Worm (Caenorhabditis elegans) whole organism, L1 larva: ENCODE results near the gene srd-36.
A peak's percentile ranks its signal among the peaks of the same experiment; 100 is the strongest.

Experiments used
- C16A3.4 ChIP-seq: fragments of 150-350 bp; optimal IDR thresholded peaks from 2 replicates; lab custom pipeline; 2014; ENCODE audit warnings: missing biosample characterization, missing genetic modification characterization
- C34B4.2 ChIP-seq: sonication (generic microtip); optimal IDR thresholded peaks from 2 replicates; lab custom pipeline; 2017; ENCODE audit warnings: mild to moderate bottlenecking, missing genetic modification characterization, missing compliant biosample characterization
- aha-1 ChIP-seq: fragments of 150-350 bp; optimal IDR thresholded peaks from 2 replicates; lab custom pipeline; 2014; ENCODE audit warnings: missing biosample characterization, missing genetic modification characterization
- alr-1 ChIP-seq: fragments of 200-800 bp; sonication (Bioruptor generic); optimal IDR thresholded peaks from 2 replicates; lab custom pipeline; 2018; ENCODE audit warnings: borderline replicate concordance, mild to moderate bottlenecking, missing genetic modification characterization, missing compliant biosample characterization
- ama-1 ChIP-seq: fragments of 150-350 bp; optimal IDR thresholded peaks from 2 replicates; lab custom pipeline; 2014
- ces-1 ChIP-seq: fragments of 150-350 bp; optimal IDR thresholded peaks from 2 replicates; lab custom pipeline; 2014; ENCODE audit warnings: missing biosample characterization, missing genetic modification reagents, missing genetic modification characterization
- efl-3 ChIP-seq: fragments of 200-800 bp; sonication (Bioruptor generic); optimal IDR thresholded peaks from 2 replicates; lab custom pipeline; 2018; ENCODE audit warnings: mild to moderate bottlenecking, missing genetic modification characterization, missing compliant biosample characterization
- egl-13 ChIP-seq: sonication (generic microtip); optimal IDR thresholded peaks from 2 replicates; lab custom pipeline; 2016; ENCODE audit warnings: missing genotype, missing genetic modification reagents, missing genetic modification characterization, missing compliant biosample characterization
- egl-27 ChIP-seq, 2 experiments: fragments of 150-350 bp in 1 of 2; sonication (generic microtip); optimal IDR thresholded peaks; 3 replicates each; lab custom pipeline; 2017 to 2018; ENCODE audit warnings: missing biosample characterization in 2 of 2, missing genetic modification characterization in 2 of 2, missing genetic modification reagents in 2 of 2
- elt-2 ChIP-seq: sonication (generic microtip); optimal IDR thresholded peaks from 2 replicates; lab custom pipeline; 2016; ENCODE audit warnings: missing genetic modification characterization, mild to moderate bottlenecking, inconsistent platforms, missing compliant biosample characterization, missing genetic modification reagents
- elt-3 ChIP-seq, 6 experiments: fragments of 150-350 bp in 1 of 6; sonication (generic microtip); optimal IDR thresholded peaks; 2 replicates each; lab custom pipeline; 2017 to 2018; ENCODE audit warnings: missing biosample characterization in 6 of 6, missing genetic modification characterization in 6 of 6, inconsistent platforms in 1 of 6
- fkh-10 ChIP-seq: sonication (generic microtip); optimal IDR thresholded peaks from 2 replicates; lab custom pipeline; 2017; ENCODE audit warnings: missing biosample characterization, missing genetic modification reagents, missing genetic modification characterization
- hlh-17 ChIP-seq: fragments of 200-800 bp; sonication (Bioruptor generic); optimal IDR thresholded peaks from 2 replicates; lab custom pipeline; 2018; ENCODE audit warnings: missing genetic modification characterization, mild to moderate bottlenecking, missing compliant biosample characterization, moderate library complexity, borderline replicate concordance
- irx-1 ChIP-seq: sonication (generic microtip); optimal IDR thresholded peaks from 2 replicates; lab custom pipeline; 2016; ENCODE audit warnings: missing genetic modification characterization, missing compliant biosample characterization
- isw-1 ChIP-seq: fragments of 200-800 bp; sonication (Bioruptor generic); IDR thresholded peaks from 2 replicates; pipeline ENCODE4 v1.3.6; 2022; ENCODE audit warnings: missing genetic modification characterization, missing compliant biosample characterization
- lin-13 ChIP-seq: fragments of 150-350 bp; optimal IDR thresholded peaks from 2 replicates; lab custom pipeline; 2014; ENCODE audit warnings: missing biosample characterization, missing genetic modification reagents, missing genetic modification characterization
- lin-15B ChIP-seq: fragments of 150-350 bp; sonication (generic microtip); optimal IDR thresholded peaks from 3 replicates; lab custom pipeline; 2014; ENCODE audit warnings: missing biosample characterization, missing genetic modification characterization
- lin-35 ChIP-seq, 2 experiments: fragments of 150-350 bp; optimal IDR thresholded peaks; 2 replicates each; lab custom pipeline; 2014; ENCODE audit warnings: missing biosample characterization in 2 of 2, missing genetic modification characterization in 2 of 2, missing genetic modification reagents in 2 of 2
- lir-3 ChIP-seq: sonication (generic microtip); optimal IDR thresholded peaks from 2 replicates; lab custom pipeline; 2016; ENCODE audit warnings: mild to moderate bottlenecking, missing genetic modification characterization, moderate library complexity, missing compliant biosample characterization; ENCODE audit not compliant: poor library complexity
- lsy-2 ChIP-seq, 2 experiments: fragments of 150-350 bp; optimal IDR thresholded peaks; 2 replicates each; lab custom pipeline; 2014; ENCODE audit warnings: missing biosample characterization in 2 of 2, missing genetic modification characterization in 2 of 2
- mab-9 ChIP-seq: fragments of 200-800 bp; sonication (Bioruptor generic); IDR thresholded peaks from 2 replicates; pipeline ENCODE4 v1.3.6; 2022; ENCODE audit warnings: missing genetic modification reagents, missing genetic modification characterization, missing compliant biosample characterization
- mdl-1 ChIP-seq, 2 experiments: fragments of 150-350 bp; optimal IDR thresholded peaks; 2 replicates each; lab custom pipeline; 2014 to 2017; ENCODE audit warnings: missing biosample characterization in 2 of 2, missing genetic modification characterization in 2 of 2, inconsistent platforms in 1 of 2
- nhr-12 ChIP-seq: sonication (generic microtip); optimal IDR thresholded peaks from 2 replicates; lab custom pipeline; 2017; ENCODE audit warnings: missing biosample characterization, missing genetic modification characterization
- nhr-19 ChIP-seq: fragments of 200-800 bp; sonication (Bioruptor generic); conservative IDR thresholded peaks from 2 replicates; pipeline ENCODE4 v1.3.6; 2022; ENCODE audit warnings: missing genetic modification characterization, missing compliant biosample characterization
- nhr-20 ChIP-seq: sonication (generic microtip); optimal IDR thresholded peaks from 2 replicates; lab custom pipeline; 2016; ENCODE audit warnings: mild to moderate bottlenecking, missing genetic modification characterization, missing compliant biosample characterization
- nhr-237 ChIP-seq: fragments of 150-350 bp; optimal IDR thresholded peaks from 2 replicates; lab custom pipeline; 2014; ENCODE audit warnings: missing biosample characterization, missing genetic modification characterization
- nhr-77 ChIP-seq: fragments of 150-350 bp; optimal IDR thresholded peaks from 2 replicates; lab custom pipeline; 2014; ENCODE audit warnings: missing biosample characterization, missing genetic modification characterization
- nhr-84 ChIP-seq: sonication (generic microtip); optimal IDR thresholded peaks from 2 replicates; lab custom pipeline; 2017; ENCODE audit warnings: missing biosample characterization, missing genetic modification characterization
- nhr-85 ChIP-seq: sonication (generic microtip); peaks from one replicate; lab custom pipeline; 2016; ENCODE audit warnings: missing genetic modification characterization, inconsistent platforms, missing compliant biosample characterization
- nhr-90 ChIP-seq: sonication (generic microtip); optimal IDR thresholded peaks from 2 replicates; lab custom pipeline; 2016; ENCODE audit warnings: mild to moderate bottlenecking, missing genetic modification characterization, missing compliant biosample characterization; ENCODE audit not compliant: poor library complexity
- pax-3 ChIP-seq: fragments of 200-800 bp; sonication (Bioruptor generic); optimal IDR thresholded peaks from 2 replicates; lab custom pipeline; 2018; ENCODE audit warnings: mild to moderate bottlenecking, missing genetic modification characterization, moderate library complexity, missing compliant biosample characterization
- pqm-1 ChIP-seq: sonication (generic microtip); optimal IDR thresholded peaks from 3 replicates; lab custom pipeline; 2017; ENCODE audit warnings: missing biosample characterization, missing genetic modification characterization
- rnt-1 ChIP-seq: sonication (generic microtip); optimal IDR thresholded peaks from 2 replicates; lab custom pipeline; 2016; ENCODE audit warnings: mild to moderate bottlenecking, missing genetic modification characterization, moderate library complexity, missing compliant biosample characterization
- skn-1 ChIP-seq: fragments of 150-350 bp; optimal IDR thresholded peaks from 2 replicates; lab custom pipeline; 2014; ENCODE audit warnings: missing biosample characterization, missing genetic modification characterization
- snu-23 ChIP-seq: sonication (generic microtip); optimal IDR thresholded peaks from 2 replicates; lab custom pipeline; 2016; ENCODE audit warnings: missing genetic modification characterization, missing compliant biosample characterization
- sox-4 ChIP-seq: sonication (generic microtip); optimal IDR thresholded peaks from 2 replicates; lab custom pipeline; 2016; ENCODE audit warnings: missing genetic modification characterization, missing compliant biosample characterization
- sptf-1 ChIP-seq: fragments of 150-350 bp; optimal IDR thresholded peaks from 2 replicates; lab custom pipeline; 2014; ENCODE audit warnings: missing biosample characterization, missing genetic modification characterization
- sup-37 ChIP-seq: fragments of 200-800 bp; sonication (Bioruptor generic); optimal IDR thresholded peaks from 2 replicates; lab custom pipeline; 2018; ENCODE audit warnings: mild to moderate bottlenecking, missing genetic modification characterization, missing compliant biosample characterization
- tlp-1 ChIP-seq: fragments of 150-350 bp; optimal IDR thresholded peaks from 2 replicates; lab custom pipeline; 2014; ENCODE audit warnings: missing biosample characterization, missing genetic modification characterization
- unc-130 ChIP-seq: fragments of 150-350 bp; optimal IDR thresholded peaks from 2 replicates; lab custom pipeline; 2017; ENCODE audit warnings: missing biosample characterization, missing genetic modification characterization, inconsistent platforms
- unc-62 ChIP-seq: fragments of 150-350 bp; optimal IDR thresholded peaks from 2 replicates; lab custom pipeline; 2014; ENCODE audit warnings: missing biosample characterization, missing genetic modification reagents, missing genetic modification characterization
- unc-98 ChIP-seq: fragments of 200-800 bp; sonication (Bioruptor generic); IDR thresholded peaks from 2 replicates; pipeline ENCODE4 v1.3.6; 2022; ENCODE audit warnings: missing genetic modification characterization, missing compliant biosample characterization
- vab-15 ChIP-seq: sonication (generic microtip); optimal IDR thresholded peaks from 2 replicates; lab custom pipeline; 2017; ENCODE audit warnings: missing genotype, mild to moderate bottlenecking, missing genetic modification characterization, missing compliant biosample characterization
- xbp-1 ChIP-seq: sonication (generic microtip); optimal IDR thresholded peaks from 2 replicates; lab custom pipeline; 2016; ENCODE audit warnings: missing genetic modification characterization, missing compliant biosample characterization
- zag-1 ChIP-seq: fragments of 150-350 bp; optimal IDR thresholded peaks from 2 replicates; lab custom pipeline; 2014; ENCODE audit warnings: missing biosample characterization, missing genetic modification characterization
- zip-4 ChIP-seq: fragments of 200-800 bp; sonication (Bioruptor generic); optimal IDR thresholded peaks from 2 replicates; lab custom pipeline; 2018; ENCODE audit warnings: mild to moderate bottlenecking, missing genetic modification characterization, moderate library complexity, missing compliant biosample characterization
- ztf-4 ChIP-seq: fragments of 150-350 bp; optimal IDR thresholded peaks from 2 replicates; lab custom pipeline; 2014; ENCODE audit warnings: missing biosample characterization, missing genetic modification characterization

srd-36 gene

DNA sequence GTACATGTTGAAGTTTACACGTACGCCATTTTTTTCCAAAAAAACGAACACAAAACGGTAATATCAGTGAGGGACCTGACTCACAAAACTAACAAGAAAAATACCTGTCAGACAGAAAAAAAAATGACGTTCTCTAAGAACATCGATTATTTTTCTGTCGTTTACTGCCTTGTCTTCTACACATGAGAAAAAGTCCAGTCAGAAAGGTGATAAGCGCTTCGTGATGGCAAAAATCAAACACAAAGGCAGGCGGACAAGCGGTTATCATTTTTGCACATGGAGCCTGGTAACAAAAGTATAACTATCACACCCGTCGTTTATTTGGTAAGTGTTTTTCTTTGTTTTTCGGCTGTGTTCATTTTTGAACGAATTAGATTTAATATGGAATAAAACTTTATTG is 39.3 kb upstream of the srd-36 start, which contains the start of gene F46G10.4:
Gene F46G10.4, plus strand, starts transcription at position 212 of the 400 bp plus-strand sequence.
- no peak for TF ChIP-seq lin-35 (GFP tag; optimal IDR thresholded peaks at IDR 0.05; lab: Kevin White, UChicago)
- no peak for TF ChIP-seq pqm-1 (tag; lab: Kevin White, UChicago)
- peak; percentile 23 for TF ChIP-seq elt-2 (tag; lab: Kevin White, UChicago)
- TF ChIP-seq egl-27 (tag; optimal IDR thresholded peaks at IDR 0.05; lab: Kevin White, UChicago) = no peak
- no peak for TF ChIP-seq sup-37 (GFP tag; lab: Kevin White, UChicago)
- TF ChIP-seq lsy-2 (tag; optimal IDR thresholded peaks at IDR 0.05; lab: Kevin White, UChicago) = no peak
- TF ChIP-seq, all 84 proteins: peak for 1

DNA sequence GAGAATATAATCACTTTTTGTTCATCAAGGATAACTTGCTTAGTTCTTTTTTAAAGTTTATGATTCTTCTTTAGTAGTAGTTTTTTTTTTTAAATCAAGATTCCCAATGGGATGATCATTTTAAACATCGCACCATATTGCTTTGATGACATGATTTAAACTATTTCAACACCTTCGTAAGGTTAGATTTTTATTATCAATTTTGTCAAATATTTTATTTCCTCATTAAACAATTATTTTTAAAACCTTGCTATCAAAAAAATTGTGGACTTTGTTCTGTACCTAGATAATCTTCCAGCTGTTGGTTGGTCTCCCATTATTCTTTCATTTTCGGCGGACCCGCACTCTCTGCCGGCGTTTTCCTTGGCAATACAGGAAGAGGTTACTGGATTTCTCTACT is 36.8 kb upstream of the srd-36 start, which contains the start of gene sir-2.3:
Gene sir-2.3, plus strand, starts transcription at position 301 of the 400 bp plus-strand sequence.
- TF ChIP-seq fkh-10 (GFP tag; lab: Kevin White, UChicago) (no peak), zag-1 (no peak), ces-1 (GFP tag; lab: Kevin White, UChicago) (no peak), tlp-1 (no peak), nhr-84 (tag; lab: Kevin White, UChicago) (no peak), lin-15B (tag; lab: Kevin White, UChicago) (no peak), nhr-85 (tag; lab: Kevin White, UChicago) (no peak), nhr-19 (no peak), sox-4 (no peak), lin-35 (GFP tag; optimal IDR thresholded peaks at IDR 0.05; lab: Kevin White, UChicago) (no peak), nhr-12 (tag; lab: Kevin White, UChicago) (no peak), lsy-2 (tag; optimal IDR thresholded peaks at IDR 0.05; lab: Kevin White, UChicago) (no peak), sup-37 (GFP tag; lab: Kevin White, UChicago) (no peak), egl-27 (tag; optimal IDR thresholded peaks at IDR 0.05; lab: Kevin White, UChicago) (no peak)

DNA sequence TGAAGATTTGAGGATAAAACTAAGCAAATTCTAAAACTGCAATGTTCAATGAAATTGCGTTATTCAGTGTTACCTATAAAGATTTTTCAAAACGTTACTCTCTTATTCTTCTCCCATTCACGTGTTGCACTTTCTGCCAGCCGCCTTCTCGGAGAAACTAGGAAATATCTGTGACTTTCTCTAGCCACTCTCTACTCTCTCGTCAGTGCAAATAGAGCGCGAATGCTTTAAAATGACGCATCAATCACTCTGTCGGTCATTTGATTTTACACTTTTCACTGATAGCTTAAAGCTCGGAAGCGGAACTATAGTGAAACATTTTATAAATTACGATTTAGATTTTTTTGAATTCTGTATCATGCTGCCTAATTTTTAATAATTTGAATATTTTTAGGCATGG is 34.3 kb upstream of the srd-36 start:
- no peak for TF ChIP-seq alr-1 (tag; lab: Kevin White, UChicago)
- TF ChIP-seq zip-4 (GFP tag; lab: Kevin White, UChicago) = no peak
- TF ChIP-seq vab-15 (tag; lab: Kevin White, UChicago) = no peak
- TF ChIP-seq sox-4 = no peak
- peak; percentile 93 for TF ChIP-seq nhr-20 (tag; lab: Kevin White, UChicago)
- peak; percentile 79 for TF ChIP-seq ztf-4
- no peak for TF ChIP-seq ama-1 (lab: Kevin White, UChicago)
- no peak for TF ChIP-seq zag-1
- peak; percentile 89 for TF ChIP-seq nhr-19
- peak; percentile 51 for TF ChIP-seq nhr-90 (tag; lab: Kevin White, UChicago)
- no peak for TF ChIP-seq efl-3 (GFP tag; lab: Kevin White, UChicago)
- TF ChIP-seq egl-13 (tag; lab: Kevin White, UChicago) = no peak
- peak; percentile 42 for TF ChIP-seq lir-3
- peak; percentile 92 for TF ChIP-seq unc-130
- peak; percentile 78 for TF ChIP-seq lin-13 (GFP tag; lab: Kevin White, UChicago)
- TF ChIP-seq nhr-77 (tag; lab: Kevin White, UChicago) = peak; percentile 65
- no peak for TF ChIP-seq sptf-1 (tag; lab: Kevin White, UChicago)
- peak; percentile 64 for TF ChIP-seq unc-62 (GFP tag; lab: Kevin White, UChicago)
- TF ChIP-seq snu-23 (GFP tag; lab: Kevin White, UChicago) = peak; percentile 94
- TF ChIP-seq elt-3 (tag; optimal IDR thresholded peaks at IDR 0.05; lab: Kevin White, UChicago) = peak in 5 of 6 experiments; percentile 13 to 84 (median 76)
- peak; percentile 76 for TF ChIP-seq xbp-1 (tag; lab: Kevin White, UChicago)
- peak; percentile 14; the same call in 1 of the 2 replicates for TF ChIP-seq isw-1 (GFP tag; lab: Robert Waterston, UW)
- TF ChIP-seq nhr-237 = peak; percentile 19
- TF ChIP-seq elt-2 (tag; lab: Kevin White, UChicago) = peak; percentile 61
- peak in 1 of 2 experiments; percentile 94 for TF ChIP-seq mdl-1 (tag; optimal IDR thresholded peaks at IDR 0.05; lab: Kevin White, UChicago)
- no peak for TF ChIP-seq hlh-17 (GFP tag; lab: Kevin White, UChicago)
- no peak for TF ChIP-seq mab-9 (GFP tag; lab: Robert Waterston, UW)
- TF ChIP-seq aha-1 (tag; lab: Kevin White, UChicago) = no peak
- peak; percentile 88 for TF ChIP-seq C16A3.4 (tag; lab: Kevin White, UChicago)
- TF ChIP-seq pqm-1 (tag; lab: Kevin White, UChicago) = no peak
- TF ChIP-seq ces-1 (GFP tag; lab: Kevin White, UChicago) = no peak
- TF ChIP-seq irx-1 (tag; lab: Kevin White, UChicago) = peak; percentile 56
- no peak for TF ChIP-seq pax-3
- TF ChIP-seq skn-1 (tag; lab: Kevin White, UChicago) = peak; percentile 92
- peak; percentile 89 for TF ChIP-seq rnt-1
- TF ChIP-seq C34B4.2 = no peak
- TF ChIP-seq unc-98 = 0 out of 2 replicates have a peak, but pooled peaks have one; percentile 4
- peak; percentile 65 to 83 for TF ChIP-seq lin-35 (GFP tag; optimal IDR thresholded peaks at IDR 0.05; lab: Kevin White, UChicago)
